Worm (Caenorhabditis elegans): Measurements from ENCODE around the gene pqn-71.

DNA sequence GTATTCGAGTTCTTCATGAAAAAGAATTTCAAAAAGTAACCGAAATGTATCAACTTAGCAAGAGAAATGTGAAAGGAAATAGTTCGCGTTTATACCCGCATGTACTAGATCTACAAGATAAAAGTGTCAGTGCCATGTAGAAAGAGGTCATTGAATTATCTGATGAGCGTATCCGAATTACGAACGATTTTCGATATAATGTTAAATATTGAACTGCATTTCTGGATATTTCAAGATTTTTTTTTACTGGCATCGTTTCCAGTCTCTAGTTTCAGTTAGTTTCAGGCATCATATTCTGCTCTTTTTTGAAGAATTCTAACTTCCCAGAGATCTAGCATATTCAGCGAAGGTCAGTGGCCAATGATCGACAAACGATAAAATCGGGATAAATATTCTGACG is 15.9 kb downstream of the pqn-71 start, which contains the start of gene nhr-150:
- no peak for TF ChIP-seq mes-4 (tag; optimal IDR thresholded peaks at IDR 0.05)
- TF ChIP-seq zfh-2 (GFP tag; conservative IDR thresholded peaks at IDR 0.05) = no peak
- TF ChIP-seq unc-130 (GFP tag; optimal IDR thresholded peaks at IDR 0.05) = no peak
- TF ChIP-seq unc-62 (GFP tag; optimal IDR thresholded peaks at IDR 0.05) = no peak
- no peak for TF ChIP-seq lin-54 (GFP tag; optimal IDR thresholded peaks at IDR 0.05)
- no peak for TF ChIP-seq nfya-2 (GFP tag; IDR thresholded peaks at IDR 0.05)
- no peak for TF ChIP-seq lin-35 (GFP tag; optimal IDR thresholded peaks at IDR 0.05)
- no peak for TF ChIP-seq snpc-4 (GFP tag; optimal IDR thresholded peaks at IDR 0.05)
- TF ChIP-seq snpc-4 (tag; optimal IDR thresholded peaks at IDR 0.05) = no peak
- TF ChIP-seq efl-1 (GFP tag; optimal IDR thresholded peaks at IDR 0.05) = no peak
- TF ChIP-seq nfya-1 (tag; optimal IDR thresholded peaks at IDR 0.05; ENCODE audit: borderline replicate concordance, insufficient read depth) = no peak
- no peak for TF ChIP-seq F23B12.7 (tag; optimal IDR thresholded peaks at IDR 0.05; ENCODE audit: insufficient read depth)
- no peak for TF ChIP-seq pha-4 (tag; optimal IDR thresholded peaks at IDR 0.05)
- no peak for TF ChIP-seq pbrm-1 (GFP tag; IDR thresholded peaks at IDR 0.05)

Measured in whole organism, young adult.